Worm (Caenorhabditis elegans): ENCODE data around the gene psmd-9.

DNA sequence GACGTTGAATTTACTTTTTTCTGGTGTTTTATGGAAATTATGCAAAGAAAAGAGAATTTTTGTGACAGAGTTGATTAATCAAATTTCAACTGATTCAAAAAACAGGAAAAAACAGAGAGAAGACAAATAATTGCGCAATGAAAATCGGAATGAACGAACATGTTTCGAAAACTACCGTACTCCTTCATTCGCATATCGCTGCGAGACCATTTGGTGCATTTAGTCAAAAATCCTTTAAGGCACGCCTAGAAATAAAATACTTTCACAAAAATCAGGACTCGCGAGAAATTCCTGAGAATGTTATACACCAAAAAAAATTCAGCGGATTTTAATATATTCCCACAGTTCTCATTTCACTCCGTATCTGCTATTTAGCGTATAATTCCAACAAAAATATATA lies 41.9 kb upstream of the psmd-9 start:
- TF ChIP-seq ztf-11 (tag; optimal IDR thresholded peaks at IDR 0.05) (no peak), mep-1 (tag; optimal IDR thresholded peaks at IDR 0.05) (no peak), unc-39 (tag; optimal IDR thresholded peaks at IDR 0.05) (no peak)

Measured in whole organism, L4 larva.